Worm (Caenorhabditis elegans) whole organism, L4/young adult: ENCODE data around the gene nono-1.
A peak's percentile ranks its signal among the peaks of the same experiment; 100 is the strongest.

Source experiments
- W03F9.2 ChIP-seq: fragments of 150-350 bp; optimal IDR thresholded peaks from 2 replicates; lab custom pipeline; 2014; ENCODE audit warnings: missing biosample characterization, missing genetic modification characterization
- dao-5 ChIP-seq: sonication (generic microtip); optimal IDR thresholded peaks from 2 replicates; lab custom pipeline; 2016; ENCODE audit warnings: missing genotype, missing genetic modification characterization, moderate library complexity, missing compliant biosample characterization
- him-1 ChIP-seq: sonication (generic microtip); optimal IDR thresholded peaks from 2 replicates; lab custom pipeline; 2016; ENCODE audit warnings: missing genotype, missing genetic modification reagents, missing genetic modification characterization, missing compliant biosample characterization

Gene nono-1

ce11 chrIII:5953041-5953912 is 4.8 kb downstream of the nono-1 start:
- TF ChIP-seq dao-5 (tag; lab: Kevin White, UChicago), result no peak
- TF ChIP-seq W03F9.2 (tag; lab: Kevin White, UChicago), result no peak
- no peak for TF ChIP-seq him-1 (tag; lab: Kevin White, UChicago)

ce11 chrIII:5951589-5952378 is 6.3 kb downstream of the nono-1 start:
- no peak for TF ChIP-seq W03F9.2 (tag; lab: Kevin White, UChicago)
- no peak for TF ChIP-seq him-1 (tag; lab: Kevin White, UChicago)

ce11 chrIII:5950756-5951345 is 7.2 kb downstream of the nono-1 start:
- TF ChIP-seq dao-5 (tag; lab: Kevin White, UChicago), result no peak
- TF ChIP-seq him-1 (tag; lab: Kevin White, UChicago), result no peak
- no peak for TF ChIP-seq W03F9.2 (tag; lab: Kevin White, UChicago)

ce11 chrIII:5949817-5950216 is 8.2 kb downstream of the nono-1 start:
- TF ChIP-seq W03F9.2 (tag; lab: Kevin White, UChicago), result no peak
- no peak for TF ChIP-seq dao-5 (tag; lab: Kevin White, UChicago)
- TF ChIP-seq him-1 (tag; lab: Kevin White, UChicago), result no peak

ce11 chrIII:5948986-5949385 is 9.1 kb downstream of the nono-1 start:
- TF ChIP-seq dao-5 (tag; lab: Kevin White, UChicago), result no peak
- TF ChIP-seq W03F9.2 (tag; lab: Kevin White, UChicago), result no peak
- no peak for TF ChIP-seq him-1 (tag; lab: Kevin White, UChicago)

ce11 chrIII:5948162-5948933 is 9.7 kb downstream of the nono-1 start, which contains the start of the genes F25B5.6 and F25B5.3:
Gene F25B5.6, minus strand, starts transcription at chrIII:5948733.
Gene F25B5.3, plus strand, starts transcription at chrIII:5948883.
- TF ChIP-seq dao-5 (tag; lab: Kevin White, UChicago), result no peak
- TF ChIP-seq W03F9.2 (tag; lab: Kevin White, UChicago), result no peak
- TF ChIP-seq him-1 (tag; lab: Kevin White, UChicago), result no peak

ce11 chrIII:5945865-5946264 is 12.2 kb downstream of the nono-1 start, which contains the start of gene F25B5.5:
Gene F25B5.5, minus strand, starts transcription at chrIII:5946124.
- TF ChIP-seq him-1 (tag; lab: Kevin White, UChicago), result no peak
- no peak for TF ChIP-seq W03F9.2 (tag; lab: Kevin White, UChicago)
- no peak for TF ChIP-seq dao-5 (tag; lab: Kevin White, UChicago)

ce11 chrIII:5943368-5944180 is 14.5 kb downstream of the nono-1 start:
- TF ChIP-seq him-1 (tag; lab: Kevin White, UChicago), result peak; percentile 45
- TF ChIP-seq dao-5 (tag; lab: Kevin White, UChicago), result peak; percentile 15
- peak; percentile 50 for TF ChIP-seq W03F9.2 (tag; lab: Kevin White, UChicago)

ce11 chrIII:5942104-5942503 is 15.9 kb downstream of the nono-1 start:
- no peak for TF ChIP-seq W03F9.2 (tag; lab: Kevin White, UChicago)

- TF ChIP-seq him-1 (tag; lab: Kevin White, UChicago) (peak; percentile 17), dao-5 (tag; lab: Kevin White, UChicago) (no peak), W03F9.2 (tag; lab: Kevin White, UChicago) (peak; percentile 59)
These were observed 17.5 kb downstream of the nono-1 start for ce11 chrIII:5940525-5940974.

ce11 chrIII:5939453-5940296 is 18.4 kb downstream of the nono-1 start, which contains the start of gene ubq-1:
Gene ubq-1, plus strand, starts transcription at chrIII:5940254.
- TF ChIP-seq dao-5 (tag; lab: Kevin White, UChicago) (no peak), W03F9.2 (tag; lab: Kevin White, UChicago) (no peak), him-1 (tag; lab: Kevin White, UChicago) (no peak)
